Fruit fly (Drosophila melanogaster): ENCODE data around the gene chm.
A peak's percentile ranks its signal among the peaks of the same experiment; 100 is the strongest.

DNA sequence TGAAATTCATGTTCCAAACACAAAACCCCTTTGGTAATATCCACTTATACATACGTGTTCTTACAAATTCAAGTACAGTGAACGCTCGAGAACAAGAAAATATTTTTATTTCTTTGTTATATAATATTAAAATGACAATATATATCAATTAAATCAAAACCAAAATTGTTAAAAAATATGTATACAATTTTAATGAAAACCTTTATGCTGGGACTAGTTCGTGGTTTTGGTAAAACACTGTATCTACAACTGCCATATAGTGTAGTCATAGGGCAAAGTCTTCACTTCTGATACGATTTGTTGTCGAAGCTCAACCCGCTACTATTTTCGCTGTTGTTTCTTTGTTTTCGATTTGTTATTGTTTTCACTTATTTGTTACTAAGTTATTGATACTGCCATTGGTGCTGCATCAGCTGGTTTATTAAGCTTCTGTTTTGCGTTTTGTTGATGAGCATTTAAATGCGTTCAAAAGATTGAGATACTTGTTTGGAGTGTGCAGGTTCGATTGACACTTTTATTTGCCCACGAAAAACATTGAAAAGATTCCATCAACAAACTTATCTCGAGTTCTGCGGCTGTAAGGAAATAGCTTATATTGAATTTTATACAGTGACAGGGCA lies 22.6 kb downstream of the chm start:
- TF ChIP-seq usp (GFP tag; optimal IDR thresholded peaks at IDR 0.05) (no peak), sage (GFP tag; optimal IDR thresholded peaks at IDR 0.05) (no peak), dl (GFP tag; optimal IDR thresholded peaks at IDR 0.05; ENCODE audit: insufficient read depth in 1 of 2, partially characterized antibody in 2 of 2) (no peak), h (GFP tag; optimal IDR thresholded peaks at IDR 0.05) (peak; percentile 3), Myc (optimal IDR thresholded peaks at IDR 0.05) (no peak), Hr83 (GFP tag; optimal IDR thresholded peaks at IDR 0.05; ENCODE audit: poor library complexity, severe bottlenecking) (no peak), Abd-B (GFP tag; optimal IDR thresholded peaks at IDR 0.05) (no peak), dsf (GFP tag; optimal IDR thresholded peaks at IDR 0.05; ENCODE audit: borderline replicate concordance) (no peak)

All from whole organism, wandering third instar larva.